Fruit fly (Drosophila melanogaster) whole organism, embryonic: ENCODE results near the gene CG32079.

Source experiments
- Asciz ChIP-seq: fragments of 200-800 bp; sonication (Bioruptor generic); optimal IDR thresholded peaks from 2 replicates; lab custom pipeline; 2017; ENCODE audit warnings: missing biosample characterization, mild to moderate bottlenecking, missing genetic modification characterization, missing genetic modification reagents
- CG14441 ChIP-seq: fragments of 200-800 bp; sonication (Bioruptor generic); IDR thresholded peaks from 2 replicates; pipeline ENCODE4 v1.3.6; 2022; ENCODE audit warnings: missing biosample characterization, missing genetic modification characterization
- CG1603 ChIP-seq: fragments of 200-800 bp; sonication (Bioruptor generic); optimal IDR thresholded peaks from 2 replicates; lab custom pipeline; 2019; ENCODE audit warnings: missing biosample characterization, mild to moderate bottlenecking, missing genetic modification characterization, moderate library complexity
- CG18764 ChIP-seq: fragments of 200-800 bp; sonication (Bioruptor generic); optimal IDR thresholded peaks from 3 replicates; lab custom pipeline; 2016; ENCODE audit warnings: missing biosample characterization, missing genetic modification characterization
- CG2116 ChIP-seq: fragments of 200-800 bp; sonication (Bioruptor generic); optimal IDR thresholded peaks from 3 replicates; lab custom pipeline; 2018; ENCODE audit warnings: missing biosample characterization, mild to moderate bottlenecking, missing genetic modification characterization
- CG32772 ChIP-seq: fragments of 200-800 bp; sonication (Bioruptor generic); IDR thresholded peaks from 2 replicates; pipeline ENCODE4 v1.3.6; 2022; ENCODE audit warnings: missing biosample characterization, missing genetic modification characterization
- CG3726 ChIP-seq: fragments of 200-800 bp; sonication (Bioruptor generic); IDR thresholded peaks from 3 replicates; pipeline ENCODE4, ENCODE4 v1.3.6; 2022; ENCODE audit warnings: missing biosample characterization, missing genetic modification characterization
- CTCF ChIP-seq: fragments of 200-800 bp; sonication (Bioruptor generic); optimal IDR thresholded peaks from 2 replicates; lab custom pipeline; 2017; ENCODE audit warnings: missing biosample characterization, mild to moderate bottlenecking, missing genetic modification characterization, moderate library complexity
- Hand ChIP-seq: fragments of 200-800 bp; sonication (Bioruptor generic); optimal IDR thresholded peaks from 2 replicates; lab custom pipeline; 2017; ENCODE audit warnings: mild to moderate bottlenecking, missing biosample characterization, missing genetic modification reagents, missing genetic modification characterization
- dmrt11E ChIP-seq: fragments of 200-800 bp; sonication (Bioruptor generic); optimal IDR thresholded peaks from 3 replicates; lab custom pipeline; 2018; ENCODE audit warnings: missing biosample characterization, mild to moderate bottlenecking, missing genetic modification characterization, moderate library complexity
- luna ChIP-seq: fragments of 200-800 bp; sonication (Bioruptor generic); optimal IDR thresholded peaks from 2 replicates; lab custom pipeline; 2016; ENCODE audit warnings: missing biosample characterization, missing genetic modification characterization
- so ChIP-seq: fragments of 200-800 bp; sonication (Bioruptor generic); IDR thresholded peaks from 3 replicates; pipeline ENCODE4 v1.3.6; 2022; ENCODE audit warnings: missing biosample characterization, missing genetic modification characterization

DNA sequence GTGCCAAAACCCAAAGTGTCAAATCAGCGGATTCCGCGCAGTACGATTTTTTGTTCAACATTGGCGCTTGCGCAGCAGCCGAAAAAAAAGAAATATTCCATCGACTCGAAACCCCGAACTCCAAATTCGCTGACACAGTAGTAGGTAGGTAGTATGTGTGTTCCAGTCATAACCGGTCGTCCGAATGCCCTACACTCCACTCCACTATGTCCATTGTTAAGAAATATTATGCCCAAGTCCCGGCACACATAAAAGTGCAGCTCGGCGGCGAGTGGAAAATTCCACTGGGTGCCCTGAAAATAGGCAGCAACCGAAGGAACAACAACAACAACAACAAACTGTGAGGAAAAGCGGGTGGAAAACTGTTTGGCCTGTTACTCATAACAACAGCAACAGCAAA, 19.6 kb downstream of the CG32079 start:
- TF ChIP-seq CTCF (GFP tag; lab: Kevin White, UChicago) (no peak), luna (no peak), Asciz (GFP tag; lab: Kevin White, UChicago) (no peak), CG3726 (GFP tag; lab: Robert Waterston, UW) (no peak), CG14441 (GFP tag; lab: Robert Waterston, UW) (no peak), Hand (GFP tag; lab: Kevin White, UChicago) (no peak), CG2116 (GFP tag; lab: Kevin White, UChicago) (no peak), CG1603 (tag; lab: Kevin White, UChicago) (no peak), CG32772 (GFP tag; lab: Robert Waterston, UW) (no peak), dmrt11E (tag; lab: Kevin White, UChicago) (no peak), CG18764 (GFP tag; lab: Kevin White, UChicago) (no peak), so (GFP tag; lab: Robert Waterston, UW) (no peak)
